Fruit fly (Drosophila melanogaster) whole organism, prepupa: Measurements from ENCODE around the gene CG33687.

Experiments used
- Blimp-1 ChIP-seq: fragments of 200-800 bp; sonication (Bioruptor generic); optimal IDR thresholded peaks from 3 replicates; lab custom pipeline; 2017; ENCODE audit warnings: missing biosample characterization, missing genetic modification characterization, mild to moderate bottlenecking, moderate library complexity, missing genetic modification reagents
- CG10669 ChIP-seq: fragments of 200-800 bp; sonication (Bioruptor generic); optimal IDR thresholded peaks from 3 replicates; lab custom pipeline; 2018; ENCODE audit warnings: missing biosample characterization, mild to moderate bottlenecking, missing genetic modification characterization, moderate library complexity
- CG11762 ChIP-seq: fragments of 200-800 bp; sonication (Bioruptor generic); optimal IDR thresholded peaks from 3 replicates; lab custom pipeline; 2016; ENCODE audit warnings: missing biosample characterization, missing genetic modification characterization; ENCODE audit not compliant: insufficient read depth
- CG15336 ChIP-seq: fragments of 200-800 bp; sonication (Bioruptor generic); IDR thresholded peaks from 2 replicates; pipeline ENCODE4 v1.3.6; 2022; ENCODE audit warnings: missing biosample characterization, missing genetic modification characterization
- CG1621 ChIP-seq: fragments of 200-800 bp; sonication (Bioruptor generic); optimal IDR thresholded peaks from 3 replicates; lab custom pipeline; 2018; ENCODE audit warnings: missing biosample characterization, mild to moderate bottlenecking, missing genetic modification characterization
- CG16779 ChIP-seq: fragments of 200-800 bp; sonication (Bioruptor generic); optimal IDR thresholded peaks from 3 replicates; lab custom pipeline; 2017; ENCODE audit warnings: missing biosample characterization, mild to moderate bottlenecking, missing genetic modification characterization
- CG3032 ChIP-seq: fragments of 200-800 bp; optimal IDR thresholded peaks from 2 replicates; lab custom pipeline; 2019; ENCODE audit warnings: missing biosample characterization, mild to moderate bottlenecking, missing genetic modification characterization, moderate library complexity
- CG6163 ChIP-seq: fragments of 200-800 bp; sonication (Bioruptor generic); IDR thresholded peaks from 3 replicates; pipeline ENCODE4 v1.3.6; 2022; ENCODE audit warnings: missing biosample characterization, missing genetic modification characterization
- CG6808 ChIP-seq: fragments of 200-800 bp; sonication (Bioruptor generic); optimal IDR thresholded peaks from 3 replicates; lab custom pipeline; 2017; ENCODE audit warnings: missing biosample characterization, missing genetic modification characterization, mild to moderate bottlenecking, moderate library complexity, missing genetic modification reagents
- CG6854 ChIP-seq: fragments of 200-800 bp; sonication (Bioruptor generic); optimal IDR thresholded peaks from 2 replicates; lab custom pipeline; 2017; ENCODE audit warnings: missing biosample characterization, mild to moderate bottlenecking, missing genetic modification characterization
- CG8119 ChIP-seq: fragments of 200-800 bp; sonication (Bioruptor generic); IDR thresholded peaks from 3 replicates; pipeline ENCODE4 v1.3.6; 2022; ENCODE audit warnings: missing biosample characterization, missing genetic modification characterization
- CG8319 ChIP-seq: fragments of 200-800 bp; sonication (Bioruptor generic); optimal IDR thresholded peaks from 3 replicates; lab custom pipeline; 2016; ENCODE audit warnings: missing biosample characterization, missing genetic modification characterization
- CG9139 ChIP-seq: fragments of 200-800 bp; sonication (Bioruptor generic); optimal IDR thresholded peaks from 3 replicates; lab custom pipeline; 2017; ENCODE audit warnings: missing biosample characterization, mild to moderate bottlenecking, missing genetic modification characterization
- Eip75B ChIP-seq: fragments of 200-800 bp; sonication (Bioruptor generic); optimal IDR thresholded peaks from 3 replicates; lab custom pipeline; 2016; ENCODE audit warnings: missing biosample characterization, missing genetic modification characterization
- Eip78C ChIP-seq: fragments of 200-800 bp; sonication (Bioruptor generic); peaks from one replicate; lab custom pipeline; 2016; ENCODE audit warnings: missing biosample characterization, missing genetic modification characterization
- Eip93F ChIP-seq: fragments of 200-800 bp; sonication (Bioruptor generic); optimal IDR thresholded peaks from 2 replicates; lab custom pipeline; 2016; ENCODE audit warnings: missing biosample characterization, mild to moderate bottlenecking, missing genetic modification characterization
- Ets21C ChIP-seq: fragments of 200-800 bp; sonication (Bioruptor generic); optimal IDR thresholded peaks from 3 replicates; lab custom pipeline; 2016; ENCODE audit warnings: missing biosample characterization, missing genetic modification characterization
- Ets96B ChIP-seq: fragments of 200-800 bp; optimal IDR thresholded peaks from 2 replicates; lab custom pipeline; 2019; ENCODE audit warnings: missing biosample characterization, mild to moderate bottlenecking, missing genetic modification characterization, moderate library complexity
- Gug ChIP-seq: fragments of 200-800 bp; sonication (Bioruptor generic); IDR thresholded peaks from 2 replicates; pipeline ENCODE4 v1.3.6; 2022; ENCODE audit warnings: missing biosample characterization, missing genetic modification characterization
- Hr39 ChIP-seq: fragments of 200-800 bp; sonication (Bioruptor generic); optimal IDR thresholded peaks from 2 replicates; lab custom pipeline; 2016; ENCODE audit warnings: missing biosample characterization, missing genetic modification characterization
- Lpt ChIP-seq: fragments of 200-800 bp; sonication (Bioruptor generic); optimal IDR thresholded peaks from 3 replicates; lab custom pipeline; 2016; ENCODE audit warnings: missing biosample characterization, missing genetic modification characterization
- OdsH ChIP-seq: fragments of 200-800 bp; sonication (Bioruptor generic); optimal IDR thresholded peaks from 3 replicates; lab custom pipeline; 2016; ENCODE audit warnings: missing biosample characterization, missing genetic modification characterization
- Smox ChIP-seq: fragments of 200-800 bp; sonication (Bioruptor generic); optimal IDR thresholded peaks from 3 replicates; lab custom pipeline; 2016; ENCODE audit warnings: missing biosample characterization, missing genetic modification characterization
- Sox102F ChIP-seq: fragments of 200-800 bp; sonication (Bioruptor generic); optimal IDR thresholded peaks from 2 replicates; lab custom pipeline; 2016; ENCODE audit warnings: missing biosample characterization, mild to moderate bottlenecking, missing genetic modification characterization
- Sox14 ChIP-seq: fragments of 200-800 bp; sonication (Bioruptor generic); optimal IDR thresholded peaks from 3 replicates; lab custom pipeline; 2016; ENCODE audit warnings: missing biosample characterization, missing genetic modification characterization
- dsx ChIP-seq: fragments of 200-800 bp; optimal IDR thresholded peaks from 3 replicates; lab custom pipeline; 2019; ENCODE audit warnings: missing biosample characterization, mild to moderate bottlenecking, missing genetic modification characterization, moderate library complexity; ENCODE audit not compliant: poor library complexity, severe bottlenecking
- fd59A ChIP-seq: fragments of 200-800 bp; sonication (Bioruptor generic); optimal IDR thresholded peaks from 2 replicates; lab custom pipeline; 2017; ENCODE audit warnings: missing biosample characterization, mild to moderate bottlenecking, missing genetic modification characterization, missing genetic modification reagents
- fd85E ChIP-seq: fragments of 200-800 bp; sonication (Bioruptor generic); optimal IDR thresholded peaks from 3 replicates; lab custom pipeline; 2016; ENCODE audit warnings: missing biosample characterization, missing genetic modification characterization
- fkh ChIP-seq: fragments of 200-800 bp; sonication (Bioruptor generic); optimal IDR thresholded peaks from 3 replicates; lab custom pipeline; 2017; ENCODE audit warnings: missing biosample characterization, mild to moderate bottlenecking, missing genetic modification characterization, moderate library complexity
- lz ChIP-seq: fragments of 200-800 bp; sonication (Bioruptor generic); optimal IDR thresholded peaks from 3 replicates; lab custom pipeline; 2016; ENCODE audit warnings: missing biosample characterization, missing genetic modification characterization
- net ChIP-seq: fragments of 200-800 bp; sonication (Bioruptor generic); optimal IDR thresholded peaks from 3 replicates; lab custom pipeline; 2016; ENCODE audit warnings: missing biosample characterization, missing genetic modification characterization
- pdm3 ChIP-seq: fragments of 200-800 bp; sonication (Bioruptor generic); optimal IDR thresholded peaks from 3 replicates; lab custom pipeline; 2016; ENCODE audit warnings: missing biosample characterization, missing genetic modification characterization
- salr ChIP-seq, 2 experiments: fragments of 200-800 bp; sonication (Bioruptor generic); optimal IDR thresholded peaks; 3 replicates each; lab custom pipeline; 2016 to 2018; ENCODE audit warnings: missing biosample characterization in 2 of 2, missing genetic modification characterization in 2 of 2, mild to moderate bottlenecking in 1 of 2
- ss ChIP-seq, 2 experiments: fragments of 200-800 bp; sonication (Bioruptor generic); optimal IDR thresholded peaks; 2 replicates in 1 of 2; 3 replicates in 1 of 2; lab custom pipeline; 2017 to 2018; ENCODE audit warnings: mild to moderate bottlenecking in 2 of 2, missing biosample characterization in 2 of 2, missing genetic modification characterization in 2 of 2, moderate library complexity in 1 of 2
- svp ChIP-seq: fragments of 200-800 bp; sonication (Bioruptor generic); peaks from one replicate; lab custom pipeline; 2016; ENCODE audit warnings: missing biosample characterization, missing genetic modification characterization
- topi ChIP-seq: fragments of 200-800 bp; sonication (Bioruptor generic); optimal IDR thresholded peaks from 3 replicates; lab custom pipeline; 2016; ENCODE audit warnings: missing biosample characterization, missing genetic modification characterization
- vri ChIP-seq: fragments of 200-800 bp; sonication (Bioruptor generic); optimal IDR thresholded peaks from 3 replicates; lab custom pipeline; 2016; ENCODE audit warnings: missing biosample characterization, mild to moderate bottlenecking, missing genetic modification characterization

The CG33687 gene

DNA sequence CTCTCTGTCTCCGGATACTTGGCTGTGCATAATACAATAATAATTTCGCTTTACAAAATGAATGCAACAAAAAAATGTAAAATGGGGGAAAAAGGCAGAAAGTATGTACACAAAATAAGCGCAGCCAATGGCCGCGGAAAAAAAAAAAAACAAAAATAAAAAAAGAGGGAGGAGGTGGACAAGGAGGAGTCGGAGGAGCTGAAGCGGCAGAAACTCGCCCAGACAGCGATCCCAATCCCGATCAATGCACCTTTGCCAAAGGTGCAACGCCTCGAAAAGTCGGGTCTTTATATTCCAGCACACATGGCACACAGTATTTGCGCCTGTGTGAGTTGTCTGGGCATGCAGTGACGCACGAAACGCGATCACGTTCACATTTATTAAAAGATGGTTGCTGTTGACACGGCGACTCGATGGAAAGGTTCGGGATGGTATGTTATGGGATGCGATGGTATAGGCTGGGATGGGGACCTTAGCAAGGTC is 2.2 kb upstream of the CG33687 start (continued):
- TF ChIP-seq Eip75B (peak; percentile 66), Gug (GFP tag; lab: Robert Waterston, UW) (0 out of 2 replicates have a peak, but pooled peaks have one; percentile 16), ss (GFP tag; optimal IDR thresholded peaks at IDR 0.05; lab: Kevin White, UChicago) (peak; percentile 71 to 80), Smox (GFP tag; lab: Kevin White, UChicago) (peak; percentile 60), CG1621 (peak; percentile 31), CG15336 (GFP tag; lab: Robert Waterston, UW) (no peak), OdsH (GFP tag; lab: Kevin White, UChicago) (no peak), fkh (no peak), fd85E (peak; percentile 38), fd59A (GFP tag; lab: Kevin White, UChicago) (no peak), CG6854 (peak; percentile 88), CG9139 (GFP tag; lab: Kevin White, UChicago) (peak; percentile 41), CG6808 (GFP tag; lab: Kevin White, UChicago) (peak; percentile 62), pdm3 (GFP tag; lab: Kevin White, UChicago) (peak; percentile 25), CG3032 (no peak), CG11762 (GFP tag; lab: Kevin White, UChicago) (no peak), Ets21C (GFP tag; lab: Kevin White, UChicago) (no peak), CG8119 (no peak; the same call in 2 of the 3 replicates), lz (peak; percentile 26), Sox102F (GFP tag; lab: Kevin White, UChicago) (peak; percentile 74), CG6163 (GFP tag; lab: Robert Waterston, UW) (peak; percentile 52), Hr39 (no peak), Ets96B (tag; lab: Kevin White, UChicago) (no peak), salr (GFP tag; optimal IDR thresholded peaks at IDR 0.05; lab: Kevin White, UChicago) (no peak), Sox14 (GFP tag; lab: Kevin White, UChicago) (peak; percentile 73), CG16779 (tag; lab: Kevin White, UChicago) (peak; percentile 43), Blimp-1 (GFP tag; lab: Kevin White, UChicago) (peak; percentile 73), vri (GFP tag; lab: Kevin White, UChicago) (peak; percentile 88), Lpt (GFP tag; lab: Kevin White, UChicago) (peak; percentile 68)
- TF ChIP-seq, all 60 proteins: peak for 36

DNA sequence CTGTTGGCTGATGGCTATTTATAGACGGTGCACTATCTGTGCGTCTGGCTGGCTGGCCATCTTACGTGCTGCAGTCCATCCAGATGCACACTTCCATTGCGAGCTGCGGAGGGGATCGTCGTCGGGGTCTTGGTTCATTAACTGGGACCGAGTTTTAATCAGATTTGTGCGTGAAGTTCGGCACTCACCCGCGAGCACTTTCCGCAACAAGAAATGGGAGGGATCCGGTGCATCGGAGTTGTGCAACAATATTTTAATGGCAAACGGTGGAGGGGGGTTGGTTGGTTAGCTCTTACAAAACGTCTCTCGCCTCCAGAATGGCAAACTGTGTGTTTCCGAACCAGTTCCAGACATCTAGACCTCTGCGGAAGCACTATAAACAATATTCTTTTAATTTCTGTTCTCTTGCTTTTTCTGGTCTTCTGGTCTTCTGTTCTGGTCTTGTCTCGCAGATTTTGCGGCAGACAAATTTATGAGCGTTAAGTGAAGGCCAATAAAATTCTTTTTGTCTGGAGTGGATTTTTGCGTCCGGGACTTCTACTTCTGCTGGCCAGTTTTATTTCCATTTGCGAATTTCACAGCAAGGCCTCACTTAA is 982 bp upstream of the CG33687 start:
- TF ChIP-seq Eip93F (GFP tag; lab: Kevin White, UChicago) (no peak), Eip75B (peak; percentile 14), CG6163 (GFP tag; lab: Robert Waterston, UW) (0 out of 3 replicates have a peak, but pooled peaks have one; percentile 41), Eip78C (peak; percentile 76), topi (GFP tag; lab: Kevin White, UChicago) (no peak), CG1621 (peak; percentile 56), CG8319 (GFP tag; lab: Kevin White, UChicago) (no peak), svp (GFP tag; lab: Kevin White, UChicago) (peak; percentile 73), CG16779 (tag; lab: Kevin White, UChicago) (no peak), vri (GFP tag; lab: Kevin White, UChicago) (peak; percentile 47), CG6854 (peak; percentile 35), ss (GFP tag; optimal IDR thresholded peaks at IDR 0.05; lab: Kevin White, UChicago) (peak; percentile 39 to 91), net (GFP tag; lab: Kevin White, UChicago) (peak; percentile 23), CG10669 (peak; percentile 10), CG9139 (GFP tag; lab: Kevin White, UChicago) (peak; percentile 32), dsx (GFP tag; lab: Kevin White, UChicago) (peak; percentile 83)
